Worm (Caenorhabditis elegans) whole organism, early embryonic: ENCODE results near the gene sra-6.

ENCODE experiments used
- B0310.2 ChIP-seq: sonication (generic microtip); optimal IDR thresholded peaks from 2 replicates; lab custom pipeline; 2016; ENCODE audit warnings: mild to moderate bottlenecking, missing genetic modification characterization, missing compliant biosample characterization
- F13C5.2 ChIP-seq: sonication (generic microtip); optimal IDR thresholded peaks from 2 replicates; lab custom pipeline; 2017; ENCODE audit warnings: mild to moderate bottlenecking, missing genetic modification characterization, inconsistent platforms, missing compliant biosample characterization
- aly-1 ChIP-seq: sonication (generic microtip); optimal IDR thresholded peaks from 2 replicates; lab custom pipeline; 2016; ENCODE audit warnings: missing genetic modification characterization, missing compliant biosample characterization
- ama-1 ChIP-seq: fragments of 150-350 bp; optimal IDR thresholded peaks from 2 replicates; lab custom pipeline; 2014
- ceh-13 ChIP-seq: fragments of 200-800 bp; sonication (Bioruptor generic); optimal IDR thresholded peaks from 2 replicates; lab custom pipeline; 2018; ENCODE audit warnings: mild to moderate bottlenecking, missing genetic modification characterization, missing compliant biosample characterization
- ceh-36 ChIP-seq: sonication (generic microtip); optimal IDR thresholded peaks from 2 replicates; lab custom pipeline; 2016; ENCODE audit warnings: missing genetic modification characterization, inconsistent platforms, missing compliant biosample characterization
- ets-7 ChIP-seq: sonication (generic microtip); optimal IDR thresholded peaks from 2 replicates; lab custom pipeline; 2016; ENCODE audit warnings: missing genotype, missing genetic modification characterization, missing compliant biosample characterization
- flt-1 ChIP-seq: fragments of 200-800 bp; sonication (Bioruptor generic); IDR thresholded peaks from 2 replicates; pipeline ENCODE4 v1.3.6; 2022; ENCODE audit warnings: missing genetic modification characterization, missing compliant biosample characterization
- hmbx-1 ChIP-seq: sonication (generic microtip); optimal IDR thresholded peaks from 2 replicates; lab custom pipeline; 2016; ENCODE audit warnings: mild to moderate bottlenecking, missing genetic modification characterization, missing compliant biosample characterization
- hmg-4 ChIP-seq: fragments of 200-800 bp; sonication (Bioruptor generic); optimal IDR thresholded peaks from 2 replicates; lab custom pipeline; 2018; ENCODE audit warnings: mild to moderate bottlenecking, missing genetic modification characterization, missing compliant biosample characterization
- hnd-1 ChIP-seq: sonication (generic microtip); optimal IDR thresholded peaks from 2 replicates; lab custom pipeline; 2016; ENCODE audit warnings: missing genetic modification characterization, missing compliant biosample characterization
- pes-1 ChIP-seq: fragments of 200-800 bp; sonication (Bioruptor generic); IDR thresholded peaks from 2 replicates; pipeline ENCODE4 v1.3.6; 2022; ENCODE audit warnings: missing genetic modification reagents, missing genetic modification characterization, missing compliant biosample characterization
- scrt-1 ChIP-seq: fragments of 200-800 bp; sonication (Bioruptor generic); IDR thresholded peaks from 2 replicates; pipeline ENCODE4 v1.3.6; 2022; ENCODE audit warnings: missing genetic modification characterization, missing compliant biosample characterization
- sea-1 ChIP-seq: fragments of 200-800 bp; sonication (Bioruptor generic); conservative IDR thresholded peaks from 2 replicates; pipeline ENCODE4 v1.3.6; 2022; ENCODE audit warnings: missing genetic modification characterization, missing compliant biosample characterization
- tbx-11 ChIP-seq: fragments of 200-800 bp; sonication (Bioruptor generic); IDR thresholded peaks from 2 replicates; pipeline ENCODE4 v1.3.6; 2022; ENCODE audit warnings: missing genetic modification characterization, missing compliant biosample characterization
- tbx-37 ChIP-seq: fragments of 200-800 bp; sonication (Bioruptor generic); conservative IDR thresholded peaks from 2 replicates; pipeline ENCODE4 v1.3.6; 2022; ENCODE audit warnings: missing genetic modification reagents, missing genetic modification characterization, missing compliant biosample characterization
- tra-4 ChIP-seq: sonication (generic microtip); optimal IDR thresholded peaks from 2 replicates; lab custom pipeline; 2017; ENCODE audit warnings: missing genetic modification characterization, missing compliant biosample characterization

The sra-6 gene

ce11 chrII:9550718-9551117, at the start of gene sra-6:
Gene sra-6, minus strand, starts transcription at chrII:9550818.
- no peak for TF ChIP-seq ceh-36
- no peak for TF ChIP-seq hmg-4
- no peak for TF ChIP-seq ama-1 (lab: Kevin White, UChicago)
- no peak for TF ChIP-seq aly-1 (tag; lab: Kevin White, UChicago)
- no peak for TF ChIP-seq tbx-37
- TF ChIP-seq ets-7 = no peak
- TF ChIP-seq tbx-11 (GFP tag; lab: Robert Waterston, UW) = no peak
- TF ChIP-seq F13C5.2 (tag; lab: Kevin White, UChicago) = no peak
- no peak for TF ChIP-seq hnd-1
- TF ChIP-seq ceh-13 (GFP tag; lab: Kevin White, UChicago) = no peak
- TF ChIP-seq pes-1 (GFP tag; lab: Robert Waterston, UW) = no peak
- TF ChIP-seq B0310.2 = no peak

ce11 chrII:9600022-9600722, 49.6 kb upstream of the sra-6 start:
- TF ChIP-seq hmbx-1 (tag; lab: Kevin White, UChicago) (no peak), scrt-1 (GFP tag; lab: Robert Waterston, UW) (no peak), tbx-11 (GFP tag; lab: Robert Waterston, UW) (no peak), hnd-1 (no peak), tbx-37 (no peak), flt-1 (GFP tag; lab: Robert Waterston, UW) (no peak), pes-1 (GFP tag; lab: Robert Waterston, UW) (no peak), aly-1 (tag; lab: Kevin White, UChicago) (no peak), ceh-36 (no peak), sea-1 (GFP tag; lab: Robert Waterston, UW) (no peak), hmg-4 (no peak), ets-7 (no peak)

- TF ChIP-seq tbx-11 (GFP tag; lab: Robert Waterston, UW) (no peak), sea-1 (GFP tag; lab: Robert Waterston, UW) (no peak), hmbx-1 (tag; lab: Kevin White, UChicago) (no peak), B0310.2 (no peak), aly-1 (tag; lab: Kevin White, UChicago) (no peak), pes-1 (GFP tag; lab: Robert Waterston, UW) (no peak), ceh-36 (no peak), ama-1 (lab: Kevin White, UChicago) (no peak), flt-1 (GFP tag; lab: Robert Waterston, UW) (no peak), ets-7 (no peak), F13C5.2 (tag; lab: Kevin White, UChicago) (no peak), tbx-37 (no peak), scrt-1 (GFP tag; lab: Robert Waterston, UW) (no peak), tra-4 (tag; lab: Kevin White, UChicago) (no peak), ceh-13 (GFP tag; lab: Kevin White, UChicago) (no peak), hmg-4 (no peak), hnd-1 (no peak)
Observed at ce11 chrII:9597516-9598047, 47.0 kb upstream of the sra-6 start, which contains the start of gene mrpl-53. Gene mrpl-53, plus strand, starts transcription at chrII:9597622.

ce11 chrII:9596401-9596800, 45.8 kb upstream of the sra-6 start, which contains the start of gene E02H1.6:
Gene E02H1.6, plus strand, starts transcription at chrII:9596701.
- no peak for TF ChIP-seq scrt-1 (GFP tag; lab: Robert Waterston, UW)
- no peak for TF ChIP-seq B0310.2
- no peak for TF ChIP-seq tbx-37
- no peak for TF ChIP-seq hmbx-1 (tag; lab: Kevin White, UChicago)
- no peak for TF ChIP-seq flt-1 (GFP tag; lab: Robert Waterston, UW)
- no peak for TF ChIP-seq F13C5.2 (tag; lab: Kevin White, UChicago)
- TF ChIP-seq ceh-13 (GFP tag; lab: Kevin White, UChicago) = no peak
- TF ChIP-seq tbx-11 (GFP tag; lab: Robert Waterston, UW) = no peak
- no peak for TF ChIP-seq ceh-36
- TF ChIP-seq hnd-1 = no peak
- TF ChIP-seq ets-7 = no peak
- TF ChIP-seq pes-1 (GFP tag; lab: Robert Waterston, UW) = no peak
- no peak for TF ChIP-seq hmg-4
- no peak for TF ChIP-seq ama-1 (lab: Kevin White, UChicago)
- TF ChIP-seq sea-1 (GFP tag; lab: Robert Waterston, UW) = no peak
- no peak for TF ChIP-seq tra-4 (tag; lab: Kevin White, UChicago)
- TF ChIP-seq aly-1 (tag; lab: Kevin White, UChicago) = no peak

- TF ChIP-seq F13C5.2 (tag; lab: Kevin White, UChicago) = no peak
- no peak for TF ChIP-seq ceh-13 (GFP tag; lab: Kevin White, UChicago)
- no peak for TF ChIP-seq tbx-11 (GFP tag; lab: Robert Waterston, UW)
Observed at ce11 chrII:9594924-9595323, 44.3 kb upstream of the sra-6 start, which contains the start of gene E02H1.5. Gene E02H1.5, plus strand, starts transcription at chrII:9595224.

ce11 chrII:9592737-9593136, 42.1 kb upstream of the sra-6 start, which contains the start of gene parp-2:
Gene parp-2, plus strand, starts transcription at chrII:9593037.
- TF ChIP-seq B0310.2 = no peak
- TF ChIP-seq tbx-37 = no peak
- TF ChIP-seq aly-1 (tag; lab: Kevin White, UChicago) = no peak

- TF ChIP-seq F13C5.2 (tag; lab: Kevin White, UChicago) = peak; percentile 43
- TF ChIP-seq tbx-37 = peak; percentile 78
- TF ChIP-seq scrt-1 (GFP tag; lab: Robert Waterston, UW) = no peak
Observed at ce11 chrII:9591071-9591470, 40.5 kb upstream of the sra-6 start, which contains the start of the genes E02H1.1 and tag-124. Gene E02H1.1, minus strand, starts transcription at chrII:9591164. Gene tag-124, plus strand, starts transcription at chrII:9591292.

- TF ChIP-seq pes-1 (GFP tag; lab: Robert Waterston, UW) = no peak
- no peak for TF ChIP-seq ceh-13 (GFP tag; lab: Kevin White, UChicago)
Observed at ce11 chrII:9589667-9590066, 39.0 kb upstream of the sra-6 start, which contains the start of gene eral-1. Gene eral-1, minus strand, starts transcription at chrII:9589767.
